Worm (Caenorhabditis elegans) whole organism, midembryonic: ENCODE measurements around the gene cpna-1.

Source experiments
- T22C8.4 ChIP-seq: fragments of 200-800 bp; sonication (Bioruptor generic); IDR thresholded peaks from 2 replicates; pipeline ENCODE4 v1.3.6; 2022; ENCODE audit warnings: missing genetic modification characterization, missing compliant biosample characterization
- cog-1 ChIP-seq: sonication (generic microtip); optimal IDR thresholded peaks from 2 replicates; lab custom pipeline; 2016; ENCODE audit warnings: missing genetic modification characterization, missing compliant biosample characterization
- flt-1 ChIP-seq: fragments of 200-800 bp; sonication (Bioruptor generic); IDR thresholded peaks from 2 replicates; pipeline ENCODE4 v1.3.6; 2022; ENCODE audit warnings: missing genetic modification characterization, missing compliant biosample characterization
- klf-2 ChIP-seq: fragments of 200-800 bp; sonication (Bioruptor generic); conservative IDR thresholded peaks from 2 replicates; pipeline ENCODE4 v1.3.6; 2022; ENCODE audit warnings: missing genetic modification reagents, missing genetic modification characterization, missing compliant biosample characterization
- med-1 ChIP-seq: sonication (generic microtip); optimal IDR thresholded peaks from 2 replicates; lab custom pipeline; 2017; ENCODE audit warnings: missing genetic modification characterization, mild to moderate bottlenecking, missing compliant biosample characterization, antibody characterized with exemption, missing genetic modification reagents; ENCODE audit not compliant: insufficient read depth
- ref-1 ChIP-seq: fragments of 200-800 bp; sonication (Bioruptor generic); conservative IDR thresholded peaks from 2 replicates; pipeline ENCODE4 v1.3.6; 2022; ENCODE audit warnings: missing genetic modification reagents, missing genetic modification characterization, missing compliant biosample characterization
- tab-1 ChIP-seq: fragments of 200-800 bp; sonication (Bioruptor generic); IDR thresholded peaks from 2 replicates; pipeline ENCODE4 v1.3.6; 2022; ENCODE audit warnings: missing genetic modification characterization, missing compliant biosample characterization
- ztf-23 ChIP-seq: fragments of 200-800 bp; sonication (Bioruptor generic); IDR thresholded peaks from 2 replicates; pipeline ENCODE4 v1.3.6; 2022; ENCODE audit warnings: missing genetic modification reagents, missing genetic modification characterization, missing compliant biosample characterization
- ztf-29 ChIP-seq: fragments of 200-800 bp; sonication (Bioruptor generic); IDR thresholded peaks from 2 replicates; pipeline ENCODE4 v1.3.6; 2022; ENCODE audit warnings: missing genetic modification reagents, missing genetic modification characterization, missing compliant biosample characterization

Gene cpna-1

ce11 chrII:4170508-4170907 lies 16.0 kb upstream of the cpna-1 start, which contains the start of gene R03H10.5:
Gene R03H10.5, minus strand, starts transcription at chrII:4170608.
- TF ChIP-seq med-1 (GFP tag; lab: Kevin White, UChicago) (no peak), ztf-29 (GFP tag; lab: Robert Waterston, UW) (no peak), tab-1 (GFP tag; lab: Robert Waterston, UW) (no peak), ztf-23 (GFP tag; lab: Robert Waterston, UW) (no peak), flt-1 (no peak), cog-1 (tag; lab: Kevin White, UChicago) (no peak)

- no peak for TF ChIP-seq med-1 (GFP tag; lab: Kevin White, UChicago)
- no peak for TF ChIP-seq ztf-23 (GFP tag; lab: Robert Waterston, UW)
These were observed 13.1 kb upstream of the cpna-1 start, which contains the start of gene R03H10.6 for ce11 chrII:4173398-4173797. Gene R03H10.6, minus strand, starts transcription at chrII:4173498.

DNA sequence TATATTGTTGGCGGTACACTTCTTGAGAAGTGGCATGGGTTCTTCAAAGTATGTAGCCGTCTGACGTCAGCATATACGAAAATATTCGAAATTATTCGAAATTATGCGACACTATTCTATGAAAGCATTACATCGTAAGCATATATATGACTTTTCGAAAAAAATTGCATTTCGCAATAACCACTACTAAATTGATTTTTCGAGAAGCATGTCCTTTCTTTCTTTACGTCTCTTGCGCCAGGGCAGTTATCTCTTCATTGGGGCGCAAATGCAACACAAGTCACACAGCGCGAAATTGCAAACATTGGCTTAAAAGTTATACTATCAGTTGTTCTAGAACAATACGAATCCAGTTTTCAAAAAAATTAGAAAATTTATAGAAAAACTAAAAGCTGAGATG lies 12.6 kb upstream of the cpna-1 start:
- TF ChIP-seq klf-2 (GFP tag; lab: Robert Waterston, UW) = no peak
- TF ChIP-seq ztf-23 (GFP tag; lab: Robert Waterston, UW) = no peak
- TF ChIP-seq ztf-29 (GFP tag; lab: Robert Waterston, UW) = no peak
- no peak for TF ChIP-seq tab-1 (GFP tag; lab: Robert Waterston, UW)
- no peak for TF ChIP-seq med-1 (GFP tag; lab: Kevin White, UChicago)
- TF ChIP-seq cog-1 (tag; lab: Kevin White, UChicago) = no peak
- TF ChIP-seq flt-1 = no peak
- TF ChIP-seq ref-1 = no peak
- no peak for TF ChIP-seq T22C8.4 (GFP tag; lab: Robert Waterston, UW)

ce11 chrII:4178838-4179237 lies 7.6 kb upstream of the cpna-1 start, which contains the start of gene R03H10.7:
Gene R03H10.7, minus strand, starts transcription at chrII:4178938.
- TF ChIP-seq med-1 (GFP tag; lab: Kevin White, UChicago) (no peak), ztf-23 (GFP tag; lab: Robert Waterston, UW) (no peak), tab-1 (GFP tag; lab: Robert Waterston, UW) (no peak), cog-1 (tag; lab: Kevin White, UChicago) (no peak)

- TF ChIP-seq klf-2 (GFP tag; lab: Robert Waterston, UW) = no peak
- TF ChIP-seq cog-1 (tag; lab: Kevin White, UChicago) = no peak
- TF ChIP-seq ref-1 = no peak
- TF ChIP-seq tab-1 (GFP tag; lab: Robert Waterston, UW) = no peak
- TF ChIP-seq T22C8.4 (GFP tag; lab: Robert Waterston, UW) = no peak
- TF ChIP-seq ztf-23 (GFP tag; lab: Robert Waterston, UW) = no peak
- no peak for TF ChIP-seq ztf-29 (GFP tag; lab: Robert Waterston, UW)
- no peak for TF ChIP-seq med-1 (GFP tag; lab: Kevin White, UChicago)
- no peak for TF ChIP-seq flt-1
These were observed 6.6 kb upstream of the cpna-1 start, which contains the start of gene R03H10.1 for ce11 chrII:4179897-4180296. Gene R03H10.1, plus strand, starts transcription at chrII:4180248.

DNA sequence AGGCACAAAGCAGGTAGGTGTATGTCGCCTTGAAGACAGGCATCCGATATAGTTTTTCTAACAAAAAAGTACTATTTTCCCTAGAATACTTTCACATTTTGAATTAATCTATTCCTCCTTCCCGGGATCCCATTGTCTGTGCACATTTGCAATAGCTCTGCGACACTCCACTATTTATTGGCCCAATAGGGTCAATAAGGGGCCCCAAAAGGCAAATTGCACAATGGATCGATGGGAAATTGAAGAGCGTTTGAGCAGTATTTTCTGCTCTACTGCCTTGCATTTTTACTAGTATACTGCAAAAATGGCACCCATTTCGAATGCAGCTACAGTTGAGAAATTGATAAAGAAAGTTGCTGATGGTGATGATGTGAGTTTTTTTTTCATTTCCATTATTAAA lies 4.1 kb upstream of the cpna-1 start, which contains the start of gene R03H10.11:
R03H10.11 (plus strand) TSS at position 301 of the 400 bp plus-strand sequence.
- TF ChIP-seq flt-1 (no peak), klf-2 (GFP tag; lab: Robert Waterston, UW) (no peak), med-1 (GFP tag; lab: Kevin White, UChicago) (no peak), T22C8.4 (GFP tag; lab: Robert Waterston, UW) (no peak), ztf-29 (GFP tag; lab: Robert Waterston, UW) (no peak), ref-1 (no peak), tab-1 (GFP tag; lab: Robert Waterston, UW) (no peak), ztf-23 (GFP tag; lab: Robert Waterston, UW) (no peak)

DNA sequence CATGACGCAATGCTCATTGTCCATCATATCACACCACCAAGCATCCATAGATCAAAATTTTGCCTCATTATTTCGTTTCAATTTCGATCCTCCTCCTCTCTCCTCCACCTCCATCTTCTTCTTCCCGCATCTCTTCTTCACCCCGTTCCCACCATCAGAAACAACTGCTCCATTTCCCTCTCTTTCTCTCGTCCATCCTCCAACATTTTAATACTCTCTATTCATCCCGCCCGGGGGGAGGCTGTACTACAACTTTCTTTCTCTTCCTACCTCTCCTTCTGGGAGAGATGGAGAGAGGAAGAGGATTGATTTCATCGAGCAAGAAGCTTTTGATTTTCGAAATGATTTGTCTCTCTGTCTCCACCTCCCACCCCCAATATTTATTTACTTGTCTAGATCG lies 2.5 kb upstream of the cpna-1 start:
- no peak for TF ChIP-seq tab-1 (GFP tag; lab: Robert Waterston, UW)
- TF ChIP-seq T22C8.4 (GFP tag; lab: Robert Waterston, UW) = no peak
- no peak for TF ChIP-seq ref-1
- no peak for TF ChIP-seq klf-2 (GFP tag; lab: Robert Waterston, UW)
- TF ChIP-seq cog-1 (tag; lab: Kevin White, UChicago) = no peak
- TF ChIP-seq med-1 (GFP tag; lab: Kevin White, UChicago) = no peak
- TF ChIP-seq ztf-29 (GFP tag; lab: Robert Waterston, UW) = no peak
- TF ChIP-seq flt-1 = no peak
- TF ChIP-seq ztf-23 (GFP tag; lab: Robert Waterston, UW) = no peak

DNA sequence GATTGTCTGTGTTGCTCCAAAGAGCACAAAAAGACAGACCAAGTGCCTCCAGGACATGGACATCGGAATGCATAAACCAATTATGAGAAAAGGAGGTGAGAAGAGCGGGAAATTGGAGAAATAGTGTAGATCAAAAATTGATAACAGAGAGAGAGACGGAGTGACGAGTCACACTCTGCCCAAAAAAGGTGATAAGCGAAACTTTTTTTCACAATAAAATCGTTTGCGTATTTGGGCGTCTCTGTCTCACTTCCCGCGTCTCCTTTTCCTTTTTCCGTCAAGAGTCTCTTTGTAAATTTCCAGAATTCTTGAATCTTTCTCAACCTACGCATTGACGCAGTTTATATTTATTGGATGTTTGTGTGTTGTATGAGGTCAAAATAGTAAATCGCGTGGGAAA lies 7.7 kb downstream of the cpna-1 start, which contains the start of gene mth-2:
mth-2 (minus strand) TSS at position 188 of the 400 bp plus-strand sequence.
- no peak for TF ChIP-seq ref-1
- no peak for TF ChIP-seq ztf-29 (GFP tag; lab: Robert Waterston, UW)
- TF ChIP-seq cog-1 (tag; lab: Kevin White, UChicago) = no peak
- no peak for TF ChIP-seq med-1 (GFP tag; lab: Kevin White, UChicago)
- no peak for TF ChIP-seq flt-1
- no peak for TF ChIP-seq ztf-23 (GFP tag; lab: Robert Waterston, UW)

ce11 chrII:4203729-4204184 lies 17.3 kb downstream of the cpna-1 start, which contains the start of gene mth-1:
Gene mth-1, minus strand, starts transcription at chrII:4203779.
- no peak for TF ChIP-seq cog-1 (tag; lab: Kevin White, UChicago)
- TF ChIP-seq T22C8.4 (GFP tag; lab: Robert Waterston, UW) = no peak
- no peak for TF ChIP-seq flt-1
- TF ChIP-seq ztf-23 (GFP tag; lab: Robert Waterston, UW) = no peak
- no peak for TF ChIP-seq med-1 (GFP tag; lab: Kevin White, UChicago)
- TF ChIP-seq klf-2 (GFP tag; lab: Robert Waterston, UW) = no peak
- TF ChIP-seq tab-1 (GFP tag; lab: Robert Waterston, UW) = no peak
- no peak for TF ChIP-seq ztf-29 (GFP tag; lab: Robert Waterston, UW)
- TF ChIP-seq ref-1 = no peak
